Fruit fly (Drosophila melanogaster): ENCODE results near the gene CG1575.

The CG1575 gene

dm6 chrX:8106281-8107050 is 10.3 kb upstream of the CG1575 start:
- TF ChIP-seq CG17801 (GFP tag; optimal IDR thresholded peaks at IDR 0.05; ENCODE audit: partially characterized antibody) = peak; percentile 6

dm6 chrX:8107936-8108335 is 8.9 kb upstream of the CG1575 start:
- no peak for TF ChIP-seq CG17801 (GFP tag; optimal IDR thresholded peaks at IDR 0.05; ENCODE audit: partially characterized antibody)

dm6 chrX:8110984-8111383 is 5.8 kb upstream of the CG1575 start:
- TF ChIP-seq CG17801 (GFP tag; optimal IDR thresholded peaks at IDR 0.05; ENCODE audit: partially characterized antibody) = no peak

- no peak for TF ChIP-seq CG17801 (GFP tag; optimal IDR thresholded peaks at IDR 0.05; ENCODE audit: partially characterized antibody)
These were observed 4.1 kb upstream of the CG1575 start for dm6 chrX:8112715-8113114.

- peak; percentile 61 for TF ChIP-seq CG17801 (GFP tag; optimal IDR thresholded peaks at IDR 0.05; ENCODE audit: partially characterized antibody)
These were observed 3.2 kb upstream of the CG1575 start for dm6 chrX:8113386-8114279.

- TF ChIP-seq CG17801 (GFP tag; optimal IDR thresholded peaks at IDR 0.05; ENCODE audit: partially characterized antibody) = peak; percentile 72
These were observed 2.1 kb upstream of the CG1575 start for dm6 chrX:8114476-8115342.

- TF ChIP-seq CG17801 (GFP tag; optimal IDR thresholded peaks at IDR 0.05; ENCODE audit: partially characterized antibody) = no peak
These were observed 1.5 kb upstream of the CG1575 start for dm6 chrX:8115343-8115676.

- no peak for TF ChIP-seq CG17801 (GFP tag; optimal IDR thresholded peaks at IDR 0.05; ENCODE audit: partially characterized antibody)
These were observed 998 bp upstream of the CG1575 start, which contains the start of gene Gclc for dm6 chrX:8115717-8116311. Gclc (minus strand) TSS chrX:8116147.

dm6 chrX:8120939-8121338 is 4.1 kb downstream of the CG1575 start, which contains the start of gene CG2260:
CG2260 (minus strand) TSS chrX:8121147.
- peak; percentile 19 for TF ChIP-seq CG17801 (GFP tag; optimal IDR thresholded peaks at IDR 0.05; ENCODE audit: partially characterized antibody)

- TF ChIP-seq CG17801 (GFP tag; optimal IDR thresholded peaks at IDR 0.05; ENCODE audit: partially characterized antibody) = no peak
These were observed 6.0 kb downstream of the CG1575 start for dm6 chrX:8122834-8123233.

- TF ChIP-seq CG17801 (GFP tag; optimal IDR thresholded peaks at IDR 0.05; ENCODE audit: partially characterized antibody) = no peak
These were observed 8.4 kb downstream of the CG1575 start for dm6 chrX:8125224-8125649.

- TF ChIP-seq CG17801 (GFP tag; optimal IDR thresholded peaks at IDR 0.05; ENCODE audit: partially characterized antibody) = no peak
These were observed 9.3 kb downstream of the CG1575 start for dm6 chrX:8126149-8126548.

- TF ChIP-seq CG17801 (GFP tag; optimal IDR thresholded peaks at IDR 0.05; ENCODE audit: partially characterized antibody) = no peak
These were observed 11.3 kb downstream of the CG1575 start for dm6 chrX:8128133-8128532.

- peak; percentile 40 for TF ChIP-seq CG17801 (GFP tag; optimal IDR thresholded peaks at IDR 0.05; ENCODE audit: partially characterized antibody)
These were observed 12.6 kb downstream of the CG1575 start, which contains the start of gene CG2116 for dm6 chrX:8129204-8129997. CG2116 (plus strand) TSS chrX:8129812.
